Worm (Caenorhabditis elegans): ENCODE results near the gene madf-4.
A peak's percentile ranks its signal among the peaks of the same experiment; 100 is the strongest.

The madf-4 gene

ce11 chrV:9962394-9962793, at the start of gene madf-4:
madf-4 (minus strand) TSS chrV:9962494.
- TF ChIP-seq unc-62 (GFP tag; optimal IDR thresholded peaks at IDR 0.05) (no peak), nhr-21 (tag; optimal IDR thresholded peaks at IDR 0.05) (no peak), lin-13 (GFP tag; optimal IDR thresholded peaks at IDR 0.05) (no peak), sma-3 (GFP tag; optimal IDR thresholded peaks at IDR 0.05) (no peak), egl-27 (tag; optimal IDR thresholded peaks at IDR 0.05) (no peak), nhr-11 (tag; optimal IDR thresholded peaks at IDR 0.05) (no peak)

- TF ChIP-seq ama-1 (optimal IDR thresholded peaks at IDR 0.05) (no peak), sma-9 (GFP tag; optimal IDR thresholded peaks at IDR 0.05) (no peak), sma-9 (tag; optimal IDR thresholded peaks at IDR 0.05) (no peak), nhr-237 (tag; optimal IDR thresholded peaks at IDR 0.05) (no peak), ceh-82 (tag; optimal IDR thresholded peaks at IDR 0.05) (no peak), ceh-16 (tag; optimal IDR thresholded peaks at IDR 0.05) (no peak), snpc-4 (tag; optimal IDR thresholded peaks at IDR 0.05) (no peak), lin-11 (tag; optimal IDR thresholded peaks at IDR 0.05) (no peak), nhr-23 (tag; optimal IDR thresholded peaks at IDR 0.05) (no peak), gmeb-1 (tag; optimal IDR thresholded peaks at IDR 0.05) (no peak), alr-1 (tag; optimal IDR thresholded peaks at IDR 0.05) (no peak), C34F6.9 (tag; optimal IDR thresholded peaks at IDR 0.05) (no peak), sem-4 (tag; optimal IDR thresholded peaks at IDR 0.05) (no peak), mbf-1 (tag; optimal IDR thresholded peaks at IDR 0.05) (no peak), unc-62 (GFP tag; optimal IDR thresholded peaks at IDR 0.05) (no peak), ZK546.5 (tag; optimal IDR thresholded peaks at IDR 0.05) (no peak), sma-3 (GFP tag; optimal IDR thresholded peaks at IDR 0.05) (no peak), fos-1 (tag; optimal IDR thresholded peaks at IDR 0.05) (no peak), lsy-2 (tag; optimal IDR thresholded peaks at IDR 0.05) (no peak), mab-5 (tag; optimal IDR thresholded peaks at IDR 0.05) (no peak), elt-1 (tag; optimal IDR thresholded peaks at IDR 0.05) (no peak)
Observed at ce11 chrV:10011623-10012022, 49.3 kb upstream of the madf-4 start, which contains the start of gene lea-1. lea-1 (plus strand) TSS chrV:10011923.

- TF ChIP-seq skn-1 (tag; optimal IDR thresholded peaks at IDR 0.05) (no peak), nhr-237 (tag; optimal IDR thresholded peaks at IDR 0.05) (no peak)
Observed at ce11 chrV:10007484-10007883, 45.2 kb upstream of the madf-4 start.

- TF ChIP-seq unc-39 (tag; optimal IDR thresholded peaks at IDR 0.05): no peak
- peak; percentile 10 for TF ChIP-seq nhr-129 (tag; optimal IDR thresholded peaks at IDR 0.05)
Observed at ce11 chrV:10006374-10006773, 44.1 kb upstream of the madf-4 start.

ce11 chrV:10004048-10004761, 41.9 kb upstream of the madf-4 start, which contains the start of gene uda-1:
uda-1 (plus strand) TSS chrV:10004755.
- TF ChIP-seq blmp-1 (tag; optimal IDR thresholded peaks at IDR 0.05; ENCODE audit: insufficient read depth): peak; percentile 61
- peak; percentile 6 for TF ChIP-seq crh-2 (tag; optimal IDR thresholded peaks at IDR 0.05)

ce11 chrV:10003315-10003969, 41.1 kb upstream of the madf-4 start:
- TF ChIP-seq sem-4 (tag; optimal IDR thresholded peaks at IDR 0.05) (peak; percentile 69), nhr-129 (tag; optimal IDR thresholded peaks at IDR 0.05) (peak; percentile 72), nhr-11 (tag; optimal IDR thresholded peaks at IDR 0.05) (peak; percentile 29), mab-5 (tag; optimal IDR thresholded peaks at IDR 0.05) (peak; percentile 15), nhr-21 (tag; optimal IDR thresholded peaks at IDR 0.05) (peak; percentile 1), unc-55 (GFP tag; optimal IDR thresholded peaks at IDR 0.05) (peak; percentile 87), lsy-2 (tag; optimal IDR thresholded peaks at IDR 0.05) (peak in 1 of 2 experiments; percentile 81), snpc-4 (tag; optimal IDR thresholded peaks at IDR 0.05) (peak; percentile 60), F13H6.1 (tag; optimal IDR thresholded peaks at IDR 0.05) (no peak), nhr-25 (tag; optimal IDR thresholded peaks at IDR 0.05) (peak; percentile 38), sma-9 (GFP tag; optimal IDR thresholded peaks at IDR 0.05) (peak; percentile 52), sma-9 (tag; optimal IDR thresholded peaks at IDR 0.05) (no peak), C34F6.9 (tag; optimal IDR thresholded peaks at IDR 0.05) (peak; percentile 71), egl-27 (tag; optimal IDR thresholded peaks at IDR 0.05) (no peak), lin-11 (tag; optimal IDR thresholded peaks at IDR 0.05) (no peak), zag-1 (tag; optimal IDR thresholded peaks at IDR 0.05) (peak; percentile 14), ZK546.5 (tag; optimal IDR thresholded peaks at IDR 0.05) (no peak), crh-2 (tag; optimal IDR thresholded peaks at IDR 0.05) (peak; percentile 61), lin-13 (GFP tag; optimal IDR thresholded peaks at IDR 0.05) (peak; percentile 70), ceh-16 (tag; optimal IDR thresholded peaks at IDR 0.05) (no peak), ama-1 (optimal IDR thresholded peaks at IDR 0.05) (no peak)

Measured in whole organism, L2 larva.